Worm (Caenorhabditis elegans): Measurements from ENCODE around the gene nhr-9.

The nhr-9 gene

DNA sequence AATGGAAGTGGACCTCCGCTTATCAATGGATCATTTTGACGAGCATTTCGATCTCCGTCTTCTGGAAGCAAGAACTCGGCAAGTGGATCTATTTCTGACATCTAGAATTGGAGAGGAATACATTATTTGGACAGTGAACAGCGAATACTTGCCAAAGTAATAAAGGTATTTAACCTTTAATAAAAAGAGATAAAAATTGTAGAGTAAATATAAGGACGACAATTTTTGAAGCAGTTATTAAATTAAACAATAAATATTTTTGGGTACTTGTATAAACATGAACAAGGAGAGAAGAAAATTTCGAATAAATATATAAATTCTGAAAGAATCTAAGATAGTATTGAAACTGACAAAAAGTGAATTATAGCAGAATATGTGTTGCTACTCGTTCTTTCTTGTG lies 22.8 kb upstream of the nhr-9 start, which contains the start of gene lin-37:
Gene lin-37 (minus strand): TSS at position 101 of the 400 bp plus-strand sequence.
- no peak for TF ChIP-seq mcd-1 (GFP tag; IDR thresholded peaks at IDR 0.05)

DNA sequence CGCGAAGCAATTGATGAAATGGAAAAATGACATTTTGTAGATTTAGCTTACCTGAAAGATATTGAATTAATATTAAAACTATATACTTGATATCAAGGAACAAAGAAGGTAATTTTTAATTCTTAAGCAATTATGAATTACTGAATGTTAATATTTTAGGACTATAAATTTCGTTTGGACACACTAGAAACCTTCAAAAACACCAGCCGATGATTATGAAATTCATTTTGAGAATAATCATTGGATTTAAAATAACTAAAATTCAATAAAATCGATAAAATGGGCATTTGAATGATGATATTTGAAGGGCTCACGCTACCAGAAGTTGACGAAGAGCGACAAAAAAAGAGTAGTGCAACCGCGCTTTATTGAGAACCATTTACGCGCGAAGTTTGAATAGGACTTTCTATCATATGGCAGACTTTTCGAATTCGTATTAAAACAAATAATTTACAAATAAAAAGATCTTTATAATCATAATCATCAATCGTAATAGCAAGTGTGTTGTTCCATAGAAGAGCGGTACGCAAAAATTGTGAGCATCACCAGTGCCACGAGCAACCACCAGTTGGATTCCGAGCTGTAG lies 21.4 kb upstream of the nhr-9 start, which contains the start of gene ZK418.5:
Gene ZK418.5 (minus strand): TSS at position 51 of the 586 bp plus-strand sequence.
- no peak for TF ChIP-seq Y53F4B.3 (GFP tag; IDR thresholded peaks at IDR 0.05)
- no peak for TF ChIP-seq sea-2 (GFP tag; IDR thresholded peaks at IDR 0.05)
- TF ChIP-seq mcd-1 (GFP tag; IDR thresholded peaks at IDR 0.05): peak; percentile 91
- no peak for TF ChIP-seq aptf-2 (GFP tag; conservative IDR thresholded peaks at IDR 0.05)
- no peak for TF ChIP-seq B0019.2 (GFP tag; conservative IDR thresholded peaks at IDR 0.05)
- no peak for TF ChIP-seq madf-6 (GFP tag; IDR thresholded peaks at IDR 0.05)
- no peak for TF ChIP-seq madf-10 (tag; optimal IDR thresholded peaks at IDR 0.05)
- no peak for TF ChIP-seq F49E8.2 (tag; optimal IDR thresholded peaks at IDR 0.05; ENCODE audit: insufficient read depth)
- no peak for TF ChIP-seq ztf-26 (tag; optimal IDR thresholded peaks at IDR 0.05)
- TF ChIP-seq lin-54 (GFP tag; optimal IDR thresholded peaks at IDR 0.05): peak; percentile 88
- TF ChIP-seq attf-3 (GFP tag; conservative IDR thresholded peaks at IDR 0.05): no peak
- TF ChIP-seq dpl-1 (GFP tag; optimal IDR thresholded peaks at IDR 0.05): peak; percentile 70
- TF ChIP-seq ZK185.1 (tag; optimal IDR thresholded peaks at IDR 0.05; ENCODE audit: poor library complexity, severe bottlenecking): no peak
- TF ChIP-seq attf-5 (GFP tag; optimal IDR thresholded peaks at IDR 0.05): peak; percentile 15
- no peak for TF ChIP-seq ztf-28 (GFP tag; IDR thresholded peaks at IDR 0.05)
- no peak for TF ChIP-seq Y79H2A.3 (GFP tag; conservative IDR thresholded peaks at IDR 0.05)
- TF ChIP-seq sptf-2 (GFP tag; optimal IDR thresholded peaks at IDR 0.05): no peak
- TF ChIP-seq nfyb-1 (GFP tag; IDR thresholded peaks at IDR 0.05): no peak
- no peak for TF ChIP-seq F57C9.4 (tag; optimal IDR thresholded peaks at IDR 0.05)
- peak; percentile 77 for TF ChIP-seq efl-1 (GFP tag; optimal IDR thresholded peaks at IDR 0.05)
- no peak for TF ChIP-seq ets-4 (GFP tag; optimal IDR thresholded peaks at IDR 0.05)
- TF ChIP-seq fkh-3 (tag; optimal IDR thresholded peaks at IDR 0.05): no peak
- peak; percentile 8 to 86 (median 49) for TF ChIP-seq lin-35 (GFP tag; optimal IDR thresholded peaks at IDR 0.05)
- no peak for TF ChIP-seq cebp-2 (GFP tag; IDR thresholded peaks at IDR 0.05)
- TF ChIP-seq C17E4.6 (GFP tag; IDR thresholded peaks at IDR 0.05): no peak

DNA sequence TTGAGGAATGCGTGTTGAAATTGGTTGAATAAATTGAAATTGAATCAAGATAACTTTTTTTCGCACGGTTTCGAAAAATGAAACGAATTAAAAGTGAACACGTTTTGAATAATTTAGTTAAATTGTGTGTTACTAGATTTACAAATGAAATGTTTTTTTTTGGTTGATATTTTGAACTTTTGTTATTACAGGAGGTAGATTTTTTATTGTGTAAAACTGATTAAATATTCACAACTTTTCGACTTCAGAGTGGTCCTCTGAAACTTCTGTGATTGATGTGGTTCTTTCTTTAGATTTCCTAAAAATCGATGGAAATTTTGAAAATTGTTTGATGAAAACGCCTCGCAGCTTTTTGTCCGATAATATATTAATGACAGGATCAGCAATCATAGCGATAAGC lies 18.9 kb upstream of the nhr-9 start, which contains the start of gene ZK418.13:
Gene ZK418.13 (minus strand): TSS at position 101 of the 400 bp plus-strand sequence.
- TF ChIP-seq nfyb-1 (GFP tag; IDR thresholded peaks at IDR 0.05): no peak
- TF ChIP-seq dox-1 (GFP tag; IDR thresholded peaks at IDR 0.05): no peak
- no peak for TF ChIP-seq snpc-4 (GFP tag; optimal IDR thresholded peaks at IDR 0.05)
- TF ChIP-seq snpc-4 (tag; optimal IDR thresholded peaks at IDR 0.05): no peak
- no peak for TF ChIP-seq athp-1 (tag; optimal IDR thresholded peaks at IDR 0.05)
- no peak for TF ChIP-seq snpc-3.4 (tag; optimal IDR thresholded peaks at IDR 0.05)
- TF ChIP-seq gei-17 (GFP tag; optimal IDR thresholded peaks at IDR 0.05): no peak
- TF ChIP-seq mel-28 (tag; optimal IDR thresholded peaks at IDR 0.05; ENCODE audit: borderline replicate concordance): no peak
- TF ChIP-seq nhr-80 (tag; optimal IDR thresholded peaks at IDR 0.05): no peak
- TF ChIP-seq Y56A3A.18 (GFP tag; IDR thresholded peaks at IDR 0.05): no peak
- no peak for TF ChIP-seq mes-4 (tag; optimal IDR thresholded peaks at IDR 0.05)

DNA sequence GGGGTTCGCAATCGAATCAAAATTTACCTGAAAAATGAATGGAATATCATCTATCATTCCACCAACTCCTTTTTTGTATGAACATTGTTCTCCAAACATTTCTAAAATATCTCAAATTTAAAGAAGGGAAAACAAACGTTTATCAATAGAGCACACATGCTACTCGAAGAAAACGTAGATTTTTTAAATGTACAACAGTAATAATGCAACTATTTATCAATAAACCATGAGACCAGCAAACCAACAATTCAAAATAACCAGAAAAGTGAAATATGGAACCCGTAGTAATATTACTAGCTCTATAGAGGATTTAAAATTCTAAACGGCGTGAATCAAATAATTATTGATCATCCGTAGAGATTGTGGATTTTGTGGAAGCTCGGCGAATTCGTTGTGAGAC lies 16.5 kb upstream of the nhr-9 start, which contains the start of gene ZK418.6:
Gene ZK418.6 (minus strand): TSS at position 101 of the 400 bp plus-strand sequence.
- no peak for TF ChIP-seq let-526 (GFP tag; IDR thresholded peaks at IDR 0.05)
- TF ChIP-seq dox-1 (GFP tag; IDR thresholded peaks at IDR 0.05): no peak
- TF ChIP-seq F37B4.10 (GFP tag; IDR thresholded peaks at IDR 0.05): no peak
- TF ChIP-seq C17E4.6 (GFP tag; IDR thresholded peaks at IDR 0.05): no peak
- no peak for TF ChIP-seq nfyb-1 (GFP tag; IDR thresholded peaks at IDR 0.05)
- no peak for TF ChIP-seq rcor-1 (GFP tag; IDR thresholded peaks at IDR 0.05)
- TF ChIP-seq F55B11.4 (tag; optimal IDR thresholded peaks at IDR 0.05; ENCODE audit: borderline replicate concordance, insufficient read depth): no peak
